Worm (Caenorhabditis elegans) whole organism, early embryonic: ENCODE measurements around the gene F35F11.2.

ENCODE experiments used
- flt-1 ChIP-seq: fragments of 200-800 bp; sonication (Bioruptor generic); IDR thresholded peaks from 2 replicates; pipeline ENCODE4 v1.3.6; 2022; ENCODE audit warnings: missing genetic modification characterization, missing compliant biosample characterization
- hmbx-1 ChIP-seq: sonication (generic microtip); optimal IDR thresholded peaks from 2 replicates; lab custom pipeline; 2016; ENCODE audit warnings: mild to moderate bottlenecking, missing genetic modification characterization, missing compliant biosample characterization
- tbx-37 ChIP-seq: fragments of 200-800 bp; sonication (Bioruptor generic); conservative IDR thresholded peaks from 2 replicates; pipeline ENCODE4 v1.3.6; 2022; ENCODE audit warnings: missing genetic modification reagents, missing genetic modification characterization, missing compliant biosample characterization

- TF ChIP-seq hmbx-1 (no peak), flt-1 (GFP tag; lab: Robert Waterston, UW) (no peak), tbx-37 (no peak)
These were observed 20.2 kb upstream of the F35F11.2 start for ce11 chrIV:4019836-4020235.
